In genomic region chrII:325639-326350, ce11 we compare ENCODE assay signal across 4 worm cellular contexts.
TF ChIP-seq lines count a peak whose summit lies in the region.

sgcb-1 (plus strand) TSS chrII:326300.

TF ChIP-seq in whole organism, L1 larva, 84 proteins besides CTCF, POLR2A, EP300 and RAD21:
- TF ChIP-seq lsy-2 (tag; optimal IDR thresholded peaks at IDR 0.05; lab: Kevin White, UChicago) (no peak), blmp-1 (tag; optimal IDR thresholded peaks at IDR 0.05; lab: Kevin White, UChicago) (no peak), nhr-71 (tag; optimal IDR thresholded peaks at IDR 0.05; lab: Kevin White, UChicago) (peak; percentile 28), ces-1 (GFP tag; optimal IDR thresholded peaks at IDR 0.05; lab: Kevin White, UChicago) (no peak), lin-14 (GFP tag; optimal IDR thresholded peaks at IDR 0.05; lab: Kevin White, UChicago) (peak; percentile 20), efl-1 (optimal IDR thresholded peaks at IDR 0.05; lab: Kevin White, UChicago) (no peak), efl-1 (GFP tag; optimal IDR thresholded peaks at IDR 0.05 in 1 of 2; lab: Kevin White, UChicago) (peak in 1 of 2 experiments; percentile 86), ama-1 (optimal IDR thresholded peaks at IDR 0.05; lab: Kevin White, UChicago) (no peak), rnt-1 (tag; optimal IDR thresholded peaks at IDR 0.05; lab: Kevin White, UChicago) (peak; percentile 50), unc-130 (tag; optimal IDR thresholded peaks at IDR 0.05; lab: Kevin White, UChicago) (peak; percentile 1), ceh-82 (tag; optimal IDR thresholded peaks at IDR 0.05; lab: Kevin White, UChicago) (no peak)

TF ChIP-seq in whole organism, L2 larva, 48 proteins besides CTCF, POLR2A, EP300 and RAD21:
- TF ChIP-seq alr-1 (tag; optimal IDR thresholded peaks at IDR 0.05; lab: Kevin White, UChicago) (no peak), mdl-1 (tag; optimal IDR thresholded peaks at IDR 0.05; lab: Kevin White, UChicago) (no peak), nhr-129 (tag; optimal IDR thresholded peaks at IDR 0.05; lab: Kevin White, UChicago) (peak; percentile 34), nhr-25 (tag; optimal IDR thresholded peaks at IDR 0.05; lab: Kevin White, UChicago) (no peak), nhr-6 (tag; optimal IDR thresholded peaks at IDR 0.05; lab: Kevin White, UChicago) (no peak)

TF ChIP-seq in whole organism, L4 larva, 104 proteins besides CTCF, POLR2A, EP300 and RAD21:
- peak; percentile 56 for TF ChIP-seq aha-1 (tag; lab: Kevin White, UChicago)
- peak; percentile 24 for TF ChIP-seq hlh-30 (tag; optimal IDR thresholded peaks at IDR 0.05; lab: Kevin White, UChicago; ENCODE audit: insufficient read depth)
- TF ChIP-seq hlh-11 (tag; optimal IDR thresholded peaks at IDR 0.05; lab: Kevin White, UChicago), result peak; percentile 6
- no peak for TF ChIP-seq skn-1 (tag; optimal IDR thresholded peaks at IDR 0.05; lab: Kevin White, UChicago)

TF ChIP-seq in whole organism, young adult, 124 proteins besides CTCF, POLR2A, EP300 and RAD21:
- TF ChIP-seq mxl-1 (tag; optimal IDR thresholded peaks at IDR 0.05; lab: Kevin White, UChicago), result no peak
- TF ChIP-seq hmg-1.2 (GFP tag; IDR thresholded peaks at IDR 0.05; lab: Robert Waterston, UW), result peak; percentile 70
TF ChIP-seq in whole organism, young adult: peak in this region for 1.
